Worm (Caenorhabditis elegans) whole organism, young adult: ENCODE results near the gene B0222.11.

Source experiments
- ccch-3 ChIP-seq: fragments of 200-800 bp; sonication (Bioruptor generic); optimal IDR thresholded peaks from 2 replicates; lab custom pipeline; 2018; ENCODE audit warnings: mild to moderate bottlenecking, missing genetic modification characterization, missing compliant biosample characterization
- nfyb-1 ChIP-seq: fragments of 200-800 bp; sonication (Bioruptor generic); IDR thresholded peaks from 2 replicates; pipeline ENCODE4 v1.3.6; 2022; ENCODE audit warnings: missing genetic modification reagents, missing genetic modification characterization, missing compliant biosample characterization

- TF ChIP-seq ccch-3 (no peak), nfyb-1 (GFP tag; lab: Robert Waterston, UW) (peak; percentile 56; the same call in 1 of the 2 replicates)
Observed at ce11 chrV:9175218-9175837, 7.3 kb upstream of the B0222.11 start, which contains the start of gene spas-1.
